Fruit fly (Drosophila melanogaster): ENCODE measurements around the gene pigs.

DNA sequence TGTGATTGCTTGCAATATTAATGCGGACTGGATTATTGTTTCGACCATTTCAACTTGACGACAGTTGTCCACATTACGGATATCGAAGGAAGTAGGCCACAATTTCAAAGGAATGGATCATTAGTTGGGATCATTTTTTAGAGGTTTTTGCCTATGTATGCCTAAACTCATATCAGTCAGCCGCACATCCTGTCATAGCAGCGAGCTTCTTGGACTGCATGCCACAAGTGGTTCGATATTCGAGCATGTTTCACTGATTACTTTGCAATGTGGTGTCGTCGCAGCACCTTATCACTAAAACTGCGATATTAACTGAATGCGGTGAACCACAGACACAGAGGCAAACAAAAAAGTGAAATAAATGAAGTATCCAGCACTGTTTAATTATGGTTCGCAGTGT is 64.1 kb downstream of the pigs start:
- TF ChIP-seq ttk (optimal IDR thresholded peaks at IDR 0.05): no peak
- TF ChIP-seq h (optimal IDR thresholded peaks at IDR 0.05): no peak

All from Kc167 (cell line).